Fruit fly (Drosophila melanogaster) whole organism, embryonic: ENCODE measurements around the gene Oatp33Eb.
A peak's percentile ranks its signal among the peaks of the same experiment; 100 is the strongest.

ENCODE experiments used
- CG10654 ChIP-seq: fragments of 200-800 bp; sonication (Bioruptor generic); optimal IDR thresholded peaks from 2 replicates; lab custom pipeline; 2016; ENCODE audit warnings: missing biosample characterization, missing genetic modification characterization
- CG12071 ChIP-seq: fragments of 200-800 bp; sonication (Bioruptor generic); optimal IDR thresholded peaks from 3 replicates; lab custom pipeline; 2018; ENCODE audit warnings: missing biosample characterization, mild to moderate bottlenecking, missing genetic modification characterization
- CG12769 ChIP-seq: fragments of 200-800 bp; sonication (Bioruptor generic); optimal IDR thresholded peaks from 2 replicates; lab custom pipeline; 2019; ENCODE audit warnings: missing biosample characterization, mild to moderate bottlenecking, missing genetic modification characterization, moderate library complexity
- CG14860 ChIP-seq: fragments of 200-800 bp; sonication (Bioruptor generic); IDR thresholded peaks from 3 replicates; pipeline ENCODE4 v1.3.6; 2022; ENCODE audit warnings: missing biosample characterization, missing genetic modification characterization; ENCODE audit not compliant: partially characterized antibody
- CG15269 ChIP-seq: fragments of 200-800 bp; sonication (Bioruptor generic); optimal IDR thresholded peaks from 2 replicates; lab custom pipeline; 2018; ENCODE audit warnings: missing biosample characterization, mild to moderate bottlenecking, missing genetic modification characterization, moderate library complexity
- CG1602 ChIP-seq: fragments of 200-800 bp; sonication (Bioruptor generic); optimal IDR thresholded peaks from 3 replicates; lab custom pipeline; 2016; ENCODE audit warnings: missing biosample characterization, missing genetic modification characterization
- CG1603 ChIP-seq: fragments of 200-800 bp; sonication (Bioruptor generic); optimal IDR thresholded peaks from 2 replicates; lab custom pipeline; 2019; ENCODE audit warnings: missing biosample characterization, mild to moderate bottlenecking, missing genetic modification characterization, moderate library complexity
- CG16815 ChIP-seq: fragments of 200-800 bp; sonication (Bioruptor generic); optimal IDR thresholded peaks from 3 replicates; lab custom pipeline; 2017; ENCODE audit warnings: missing biosample characterization, mild to moderate bottlenecking, missing genetic modification characterization
- CG17328 ChIP-seq: fragments of 200-800 bp; sonication (Bioruptor generic); IDR thresholded peaks from 2 replicates; pipeline ENCODE4 v1.3.6; 2022; ENCODE audit warnings: missing biosample characterization, missing genetic modification characterization
- CG17568 ChIP-seq: fragments of 200-800 bp; sonication (Bioruptor generic); optimal IDR thresholded peaks from 2 replicates; lab custom pipeline; 2018; ENCODE audit warnings: missing biosample characterization, mild to moderate bottlenecking, missing genetic modification characterization, moderate library complexity
- CG32532 ChIP-seq: fragments of 200-800 bp; sonication (Bioruptor generic); IDR thresholded peaks from 2 replicates; pipeline ENCODE4 v1.3.6; 2022; ENCODE audit warnings: missing biosample characterization, missing genetic modification characterization
- CG32767 ChIP-seq: fragments of 200-800 bp; sonication (Bioruptor generic); IDR thresholded peaks from 2 replicates; pipeline ENCODE4 v1.3.6; 2022; ENCODE audit warnings: missing biosample characterization, missing genetic modification characterization
- CG34376 ChIP-seq: fragments of 200-800 bp; sonication (Bioruptor generic); optimal IDR thresholded peaks from 2 replicates; lab custom pipeline; 2018; ENCODE audit warnings: missing biosample characterization, mild to moderate bottlenecking, missing genetic modification characterization
- CG6654 ChIP-seq: fragments of 200-800 bp; sonication (Bioruptor generic); optimal IDR thresholded peaks from 2 replicates; lab custom pipeline; 2017; ENCODE audit warnings: missing biosample characterization, mild to moderate bottlenecking, missing genetic modification characterization
- CHES-1-like ChIP-seq: fragments of 200-800 bp; sonication (Bioruptor generic); optimal IDR thresholded peaks from 2 replicates; lab custom pipeline; 2016; ENCODE audit warnings: missing biosample characterization, missing genetic modification characterization
- Dad ChIP-seq: fragments of 200-800 bp; sonication (Bioruptor generic); optimal IDR thresholded peaks from 3 replicates; lab custom pipeline; 2016; ENCODE audit warnings: missing biosample characterization, missing genetic modification characterization
- Dbx ChIP-seq: fragments of 200-800 bp; sonication (Bioruptor generic); IDR thresholded peaks from 3 replicates; pipeline ENCODE4 v1.3.6; 2022; ENCODE audit warnings: missing biosample characterization, missing genetic modification characterization
- Dek ChIP-seq: fragments of 200-800 bp; sonication (Bioruptor generic); optimal IDR thresholded peaks from 3 replicates; lab custom pipeline; 2019; ENCODE audit warnings: missing biosample characterization, mild to moderate bottlenecking, missing genetic modification characterization, moderate library complexity
- Dip3 ChIP-seq: fragments of 200-800 bp; sonication (Bioruptor generic); optimal IDR thresholded peaks from 3 replicates; lab custom pipeline; 2016; ENCODE audit warnings: missing biosample characterization, missing genetic modification characterization
- H15 ChIP-seq: fragments of 200-800 bp; sonication (Bioruptor generic); IDR thresholded peaks from 3 replicates; pipeline ENCODE4 v1.3.6; 2022; ENCODE audit warnings: missing biosample characterization, missing genetic modification characterization
- Hr3 ChIP-seq: fragments of 200-800 bp; sonication (Bioruptor generic); optimal IDR thresholded peaks from 3 replicates; lab custom pipeline; 2016; ENCODE audit warnings: missing biosample characterization, missing genetic modification characterization
- PHDP ChIP-seq: fragments of 200-800 bp; sonication (Bioruptor generic); optimal IDR thresholded peaks from 3 replicates; lab custom pipeline; 2018; ENCODE audit warnings: missing biosample characterization, mild to moderate bottlenecking, missing genetic modification characterization, moderate library complexity
- Ravus ChIP-seq: fragments of 200-800 bp; sonication (Bioruptor generic); IDR thresholded peaks from 2 replicates; pipeline ENCODE4 v1.3.6; 2022; ENCODE audit warnings: missing biosample characterization, missing genetic modification characterization
- Rfx ChIP-seq: fragments of 200-800 bp; sonication (Bioruptor generic); IDR thresholded peaks from 2 replicates; pipeline ENCODE4 v1.3.6; 2022; ENCODE audit warnings: missing biosample characterization, missing genetic modification characterization
- Side ChIP-seq: fragments of 200-800 bp; sonication (Bioruptor generic); optimal IDR thresholded peaks from 2 replicates; lab custom pipeline; 2016; ENCODE audit warnings: missing biosample characterization, missing genetic modification characterization
- Usf ChIP-seq: fragments of 200-800 bp; sonication (Bioruptor generic); optimal IDR thresholded peaks from 2 replicates; lab custom pipeline; 2017; ENCODE audit warnings: missing genotype, missing biosample characterization, missing genetic modification characterization
- aop ChIP-seq: fragments of 200-800 bp; sonication (Bioruptor generic); IDR thresholded peaks from 2 replicates; pipeline ENCODE4 v1.3.6; 2022; ENCODE audit warnings: missing biosample characterization, missing genetic modification characterization
- bcd ChIP-seq: fragments of 200-800 bp; sonication (Bioruptor generic); optimal IDR thresholded peaks from 2 replicates; lab custom pipeline; 2017; ENCODE audit warnings: missing biosample characterization, mild to moderate bottlenecking, missing genetic modification characterization
- cad ChIP-seq: fragments of >200 bp; optimal IDR thresholded peaks from 2 replicates; lab custom pipeline; 2017; ENCODE audit warnings: missing biosample characterization, missing genetic modification characterization
- eyg ChIP-seq: fragments of 200-800 bp; sonication (Bioruptor generic); optimal IDR thresholded peaks from 3 replicates; lab custom pipeline; 2016; ENCODE audit warnings: missing biosample characterization, missing genetic modification characterization
- fd64A ChIP-seq: fragments of 200-800 bp; sonication (Bioruptor generic); optimal IDR thresholded peaks from 3 replicates; lab custom pipeline; 2018; ENCODE audit warnings: missing biosample characterization, mild to moderate bottlenecking, missing genetic modification characterization
- gcm2 ChIP-seq: fragments of 200-800 bp; sonication (Bioruptor generic); optimal IDR thresholded peaks from 2 replicates; lab custom pipeline; 2016; ENCODE audit warnings: missing biosample characterization, missing genetic modification characterization
- her ChIP-seq: fragments of 200-800 bp; sonication (Bioruptor generic); optimal IDR thresholded peaks from 2 replicates; lab custom pipeline; 2016; ENCODE audit warnings: missing biosample characterization, missing genetic modification characterization
- hkb ChIP-seq, 2 experiments: fragments of 200-800 bp in 1 of 2; fragments of >200 bp in 1 of 2; sonication (Bioruptor generic) in 1 of 2; IDR thresholded peaks in 1 of 2; optimal IDR thresholded peaks in 1 of 2; 2 replicates each; pipeline versions ENCODE4 v1.3.6 to Lab custom; 2017 to 2022; ENCODE audit warnings: missing biosample characterization in 1 of 2, missing genetic modification characterization in 1 of 2
- insv ChIP-seq, 2 experiments: fragments of 200-800 bp; sonication (Bioruptor generic); optimal IDR thresholded peaks; 3 replicates each; lab custom pipeline; 2016 to 2018; ENCODE audit warnings: missing biosample characterization in 2 of 2, missing genetic modification characterization in 2 of 2
- jing ChIP-seq: fragments of 200-800 bp; sonication (Bioruptor generic); optimal IDR thresholded peaks from 2 replicates; lab custom pipeline; 2018; ENCODE audit warnings: missing biosample characterization, mild to moderate bottlenecking, missing genetic modification characterization
- lmd ChIP-seq: fragments of 200-800 bp; sonication (Bioruptor generic); IDR thresholded peaks from 2 replicates; pipeline ENCODE4 v1.3.6; 2022; ENCODE audit warnings: missing biosample characterization, missing genetic modification characterization
- mirr ChIP-seq: fragments of 200-800 bp; sonication (Bioruptor generic); optimal IDR thresholded peaks from 3 replicates; lab custom pipeline; 2018; ENCODE audit warnings: missing biosample characterization, mild to moderate bottlenecking, missing genetic modification characterization
- p53 ChIP-seq: fragments of 200-800 bp; sonication (Bioruptor generic); optimal IDR thresholded peaks from 2 replicates; lab custom pipeline; 2016; ENCODE audit warnings: missing biosample characterization, missing genetic modification characterization
- pfk ChIP-seq: fragments of 200-800 bp; sonication (Bioruptor generic); optimal IDR thresholded peaks from 2 replicates; lab custom pipeline; 2018; ENCODE audit warnings: missing biosample characterization, mild to moderate bottlenecking, missing genetic modification characterization, moderate library complexity
- pho ChIP-seq: fragments of 200-800 bp; sonication (Bioruptor generic); optimal IDR thresholded peaks from 2 replicates; lab custom pipeline; 2016; ENCODE audit warnings: missing biosample characterization, missing genetic modification characterization
- phol ChIP-seq: fragments of 200-800 bp; sonication (Bioruptor generic); optimal IDR thresholded peaks from 3 replicates; lab custom pipeline; 2018; ENCODE audit warnings: missing biosample characterization, mild to moderate bottlenecking, missing genetic modification characterization, moderate library complexity
- pita ChIP-seq: fragments of 200-800 bp; sonication (Bioruptor generic); optimal IDR thresholded peaks from 2 replicates; lab custom pipeline; 2017; ENCODE audit warnings: missing biosample characterization, mild to moderate bottlenecking, missing genetic modification characterization
- prd ChIP-seq, 3 experiments: fragments of >200 bp in 2 of 3; fragments of 200-800 bp in 1 of 3; sonication (Bioruptor generic) in 1 of 3; optimal IDR thresholded peaks in 2 of 3; IDR thresholded peaks in 1 of 3; 2 replicates in 2 of 3; 3 replicates in 1 of 3; pipeline versions ENCODE4 v1.3.6 to Lab custom; 2017 to 2022; ENCODE audit warnings: missing biosample characterization in 1 of 3, missing genetic modification characterization in 1 of 3
- tap ChIP-seq: fragments of 200-800 bp; optimal IDR thresholded peaks from 3 replicates; lab custom pipeline; 2019; ENCODE audit warnings: missing biosample characterization, mild to moderate bottlenecking, missing genetic modification characterization, moderate library complexity
- tll ChIP-seq, 2 experiments: fragments of 200-800 bp in 1 of 2; fragments of >200 bp in 1 of 2; sonication (Bioruptor generic) in 1 of 2; optimal IDR thresholded peaks; 2 replicates each; lab custom pipeline; 2017 to 2019; ENCODE audit warnings: missing biosample characterization in 2 of 2, missing genetic modification characterization in 2 of 2, mild to moderate bottlenecking in 1 of 2, moderate library complexity in 1 of 2
- trh ChIP-seq: fragments of 200-800 bp; sonication (Bioruptor generic); optimal IDR thresholded peaks from 2 replicates; lab custom pipeline; 2016; ENCODE audit warnings: missing biosample characterization, missing genetic modification characterization
- tup ChIP-seq: fragments of 200-800 bp; sonication (Bioruptor generic); optimal IDR thresholded peaks from 2 replicates; lab custom pipeline; 2016; ENCODE audit warnings: missing biosample characterization, mild to moderate bottlenecking, missing genetic modification characterization, moderate library complexity
- unpg ChIP-seq: fragments of 200-800 bp; sonication (Bioruptor generic); optimal IDR thresholded peaks from 3 replicates; lab custom pipeline; 2018; ENCODE audit warnings: missing biosample characterization, mild to moderate bottlenecking, missing genetic modification characterization, moderate library complexity
- zen ChIP-seq: fragments of 200-800 bp; sonication (Bioruptor generic); optimal IDR thresholded peaks from 3 replicates; lab custom pipeline; 2018; ENCODE audit warnings: missing biosample characterization, mild to moderate bottlenecking, missing genetic modification characterization, moderate library complexity

Oatp33Eb gene

DNA sequence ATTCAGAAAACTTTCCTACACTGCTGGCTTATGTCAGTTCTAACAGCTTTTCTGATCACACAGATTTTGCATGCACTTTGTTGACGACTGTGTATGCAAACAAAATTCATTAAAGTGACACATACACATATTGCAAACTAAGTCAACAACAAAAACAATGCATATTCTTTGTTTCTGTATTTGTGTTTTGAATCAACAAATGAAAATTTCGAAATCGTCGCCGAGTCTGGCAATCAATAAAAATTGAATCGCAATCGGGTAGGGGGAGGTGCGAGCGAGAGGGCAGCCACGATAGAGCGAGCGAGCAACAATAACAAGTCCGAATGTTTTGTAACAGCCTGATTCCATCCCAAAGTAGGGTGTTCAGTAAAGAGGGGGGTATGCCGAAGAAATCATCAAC is 14.8 kb downstream of the Oatp33Eb start (continued):
- TF ChIP-seq zen (tag; lab: Kevin White, UChicago) = no peak
- TF ChIP-seq fd64A (GFP tag; lab: Kevin White, UChicago) = peak; percentile 63
- peak; percentile 66 for TF ChIP-seq CG12071 (GFP tag; lab: Kevin White, UChicago)
- no peak for TF ChIP-seq Dip3 (GFP tag; lab: Kevin White, UChicago)
- peak; percentile 42 for TF ChIP-seq PHDP (tag; lab: Kevin White, UChicago)
- TF ChIP-seq H15 (GFP tag; lab: Robert Waterston, UW) = no peak
- no peak for TF ChIP-seq Ravus (GFP tag; lab: Robert Waterston, UW)
- TF ChIP-seq CG6654 (GFP tag; lab: Kevin White, UChicago) = no peak
- TF ChIP-seq CG16815 (GFP tag; lab: Kevin White, UChicago) = no peak
- TF ChIP-seq Side = no peak
- TF ChIP-seq aop = no peak
- no peak for TF ChIP-seq trh
- no peak for TF ChIP-seq pfk (GFP tag; lab: Kevin White, UChicago)
- TF ChIP-seq CG32532 (GFP tag; lab: Robert Waterston, UW) = no peak
- peak; percentile 32; the same call in 1 of the 2 replicates for TF ChIP-seq Rfx (GFP tag; lab: Robert Waterston, UW)
- no peak for TF ChIP-seq Usf (GFP tag; lab: Kevin White, UChicago)
- TF ChIP-seq mirr = peak; percentile 53
- TF ChIP-seq Dad (GFP tag; lab: Kevin White, UChicago) = no peak
- TF ChIP-seq CG15269 (tag; lab: Kevin White, UChicago) = peak; percentile 10
- no peak for TF ChIP-seq CG17328
- TF ChIP-seq Dek = peak; percentile 40
- no peak for TF ChIP-seq prd (optimal IDR thresholded peaks at IDR 0.05; lab: Kevin White, UChicago)
- TF ChIP-seq prd (GFP tag; IDR thresholded peaks at IDR 0.05; lab: Robert Waterston, UW) = no peak
- no peak for TF ChIP-seq jing (GFP tag; lab: Kevin White, UChicago)
- TF ChIP-seq unpg (GFP tag; lab: Kevin White, UChicago) = peak; percentile 19
- no peak for TF ChIP-seq Dbx
- peak; percentile 71 for TF ChIP-seq CG17568 (GFP tag; lab: Kevin White, UChicago)
- no peak for TF ChIP-seq CG1602 (GFP tag; lab: Kevin White, UChicago)
- TF ChIP-seq insv (GFP tag; optimal IDR thresholded peaks at IDR 0.05; lab: Kevin White, UChicago) = no peak
- TF ChIP-seq lmd (GFP tag; lab: Robert Waterston, UW) = no peak
- TF ChIP-seq CG32767 (GFP tag; lab: Robert Waterston, UW) = no peak
- TF ChIP-seq CG12769 (tag; lab: Kevin White, UChicago) = peak; percentile 28
- peak; percentile 22 for TF ChIP-seq tap
- peak; percentile 48 for TF ChIP-seq CG34376 (GFP tag; lab: Kevin White, UChicago)
- no peak for TF ChIP-seq gcm2 (GFP tag; lab: Kevin White, UChicago)
- no peak for TF ChIP-seq her
- no peak for TF ChIP-seq CG14860
- TF ChIP-seq cad (GFP tag; lab: Kevin White, UChicago) = no peak
- TF ChIP-seq tup = no peak
- TF ChIP-seq eyg (GFP tag; lab: Kevin White, UChicago) = no peak
- no peak for TF ChIP-seq p53 (GFP tag; lab: Kevin White, UChicago)
- TF ChIP-seq pita (GFP tag; lab: Kevin White, UChicago) = no peak
- TF ChIP-seq phol (tag; lab: Kevin White, UChicago) = no peak
- no peak for TF ChIP-seq bcd (GFP tag; lab: Kevin White, UChicago)
- TF ChIP-seq tll (GFP tag; optimal IDR thresholded peaks at IDR 0.05; lab: Kevin White, UChicago) = no peak
- no peak for TF ChIP-seq pho (GFP tag; lab: Kevin White, UChicago)
- no peak for TF ChIP-seq CHES-1-like (GFP tag; lab: Kevin White, UChicago)
- peak; percentile 36 for TF ChIP-seq CG1603 (tag; lab: Kevin White, UChicago)
- TF ChIP-seq Hr3 (GFP tag; lab: Kevin White, UChicago) = no peak
- TF ChIP-seq CG10654 (GFP tag; lab: Kevin White, UChicago) = no peak
- no peak for TF ChIP-seq hkb (optimal IDR thresholded peaks at IDR 0.05; lab: Kevin White, UChicago)
- no peak; the same call in 1 of the 2 replicates for TF ChIP-seq hkb (GFP tag; IDR thresholded peaks at IDR 0.05; lab: Robert Waterston, UW)
